Fruit fly (Drosophila melanogaster): Measurements from ENCODE around the gene CG33170.

The CG33170 gene

DNA sequence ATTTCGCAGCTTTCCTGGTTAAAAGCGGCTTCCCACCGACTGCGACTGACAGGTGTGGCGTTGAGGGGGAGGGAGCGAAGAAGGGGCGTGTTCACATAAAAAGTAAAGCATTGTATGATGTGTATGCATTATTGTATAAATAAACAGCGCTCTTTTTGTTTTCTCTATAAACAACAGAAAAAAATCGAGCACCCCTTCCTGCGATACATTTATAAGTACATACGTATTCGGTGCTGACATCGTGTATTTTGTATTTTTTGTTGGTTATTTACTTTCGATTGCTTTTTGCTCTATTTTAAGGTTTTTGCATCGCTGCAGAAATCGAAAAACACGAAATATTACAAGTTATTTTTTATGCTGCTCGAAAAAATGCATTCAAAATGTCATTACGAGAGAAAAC lies 38.2 kb upstream of the CG33170 start:
- TF ChIP-seq Hr83 (GFP tag; optimal IDR thresholded peaks at IDR 0.05; ENCODE audit: poor library complexity, severe bottlenecking), result peak; percentile 67
- peak; percentile 49 for TF ChIP-seq rgr (GFP tag; optimal IDR thresholded peaks at IDR 0.05)
- TF ChIP-seq CG32264 (GFP tag; optimal IDR thresholded peaks at IDR 0.05), result no peak
- no peak for TF ChIP-seq ey (GFP tag; optimal IDR thresholded peaks at IDR 0.05)
- no peak for TF ChIP-seq N (GFP tag; optimal IDR thresholded peaks at IDR 0.05)
- no peak for TF ChIP-seq Jra (GFP tag; optimal IDR thresholded peaks at IDR 0.05)
- TF ChIP-seq psq (GFP tag; optimal IDR thresholded peaks at IDR 0.05), result no peak
- TF ChIP-seq CG9705 (GFP tag; optimal IDR thresholded peaks at IDR 0.05), result no peak
- TF ChIP-seq fru (GFP tag; optimal IDR thresholded peaks at IDR 0.05), result peak; percentile 15
- no peak for TF ChIP-seq woc (GFP tag; optimal IDR thresholded peaks at IDR 0.05)
- TF ChIP-seq Hnf4 (GFP tag; optimal IDR thresholded peaks at IDR 0.05), result peak; percentile 8
- peak; percentile 76 for TF ChIP-seq jim (GFP tag; optimal IDR thresholded peaks at IDR 0.05)
- peak; percentile 27 for TF ChIP-seq h (GFP tag; optimal IDR thresholded peaks at IDR 0.05)

DNA sequence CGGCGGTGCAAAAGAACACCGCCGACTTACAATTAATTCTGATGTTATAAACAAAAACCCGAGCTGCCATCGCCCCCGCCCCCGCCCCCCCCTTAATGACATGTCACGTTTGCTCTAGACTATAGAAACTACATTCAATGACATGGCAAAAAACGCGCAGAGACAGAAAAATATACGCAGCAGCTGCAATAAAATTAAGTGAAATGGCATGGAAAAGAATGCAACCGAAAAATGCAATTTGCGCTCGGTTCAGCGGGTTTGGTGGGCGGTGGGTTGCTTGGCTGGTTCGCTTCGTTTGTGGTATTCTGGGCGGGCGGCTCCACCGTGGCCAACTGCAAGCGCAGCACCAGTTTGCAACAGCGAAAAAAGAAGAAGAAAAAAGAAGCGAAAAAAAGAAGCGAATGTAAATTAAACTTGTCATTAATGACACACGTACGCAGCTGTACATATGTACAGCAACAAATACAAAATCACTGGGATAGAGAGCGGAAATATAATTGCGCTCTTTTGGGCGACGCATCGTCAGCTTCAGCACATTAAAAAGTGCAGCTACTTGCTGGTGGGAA lies 34.2 kb upstream of the CG33170 start:
- TF ChIP-seq sage (GFP tag; optimal IDR thresholded peaks at IDR 0.05) (no peak), Dfd (GFP tag; optimal IDR thresholded peaks at IDR 0.05) (peak; percentile 84)

DNA sequence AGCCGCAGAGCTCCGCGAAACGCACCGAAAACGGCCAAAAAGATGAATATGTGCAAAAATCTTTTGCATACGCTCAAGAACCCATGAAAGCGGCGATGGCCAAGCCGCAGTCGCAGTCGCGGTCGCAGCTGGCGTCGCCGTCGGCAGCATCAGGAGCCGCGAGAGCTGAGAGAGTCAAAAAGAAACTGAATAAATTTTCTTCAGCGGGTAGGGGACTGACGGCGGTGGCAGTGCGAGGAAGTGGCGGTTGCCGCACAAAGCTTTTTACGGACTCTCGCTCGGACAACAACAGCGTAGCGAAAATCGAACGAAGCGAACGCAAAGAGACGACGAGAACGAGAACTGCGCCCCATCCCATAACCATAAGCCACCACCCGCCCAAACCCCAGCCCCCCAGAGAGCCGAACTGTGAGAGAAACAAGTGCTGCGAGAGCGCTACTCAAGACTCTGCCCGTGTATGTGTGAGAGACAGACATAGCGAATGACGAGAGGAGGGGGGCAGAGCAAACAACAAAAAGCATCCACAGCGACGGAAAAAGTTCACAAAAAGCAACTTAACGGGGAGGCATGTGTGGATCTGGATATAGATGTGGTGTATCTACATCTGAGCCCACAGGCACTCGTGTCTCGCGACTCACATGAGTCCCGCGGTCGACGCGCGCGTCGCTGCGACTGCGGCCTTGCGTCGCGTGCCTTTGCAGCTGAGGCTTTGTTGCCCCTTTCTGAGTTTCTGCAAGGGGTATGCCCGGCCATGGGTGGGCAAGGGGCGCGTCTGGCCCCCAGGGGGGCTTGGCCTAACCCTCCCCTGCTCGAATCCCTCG lies 29.0 kb upstream of the CG33170 start, which contains the start of gene jim:
TSS of gene jim (minus strand) at position 51 of the 821 bp plus-strand sequence.
- TF ChIP-seq Rel (GFP tag; optimal IDR thresholded peaks at IDR 0.05) (peak; percentile 68), Rel (tag; optimal IDR thresholded peaks at IDR 0.05) (peak; percentile 56), h (GFP tag; optimal IDR thresholded peaks at IDR 0.05) (peak; percentile 87), Sp1 (GFP tag; optimal IDR thresholded peaks at IDR 0.05) (peak; percentile 68), dl (GFP tag; optimal IDR thresholded peaks at IDR 0.05; ENCODE audit: insufficient read depth in 1 of 2, partially characterized antibody in 2 of 2) (peak; percentile 63 to 97), Dif (GFP tag; optimal IDR thresholded peaks at IDR 0.05; ENCODE audit: partially characterized antibody) (peak; percentile 95), fru (GFP tag; optimal IDR thresholded peaks at IDR 0.05) (peak; percentile 15), GATAd (GFP tag; optimal IDR thresholded peaks at IDR 0.05) (no peak), CG9705 (GFP tag; optimal IDR thresholded peaks at IDR 0.05) (no peak), dmrt93B (GFP tag; optimal IDR thresholded peaks at IDR 0.05) (no peak), foxo (GFP tag; optimal IDR thresholded peaks at IDR 0.05) (peak in 1 of 2 experiments; percentile 59), pan (optimal IDR thresholded peaks at IDR 0.05) (no peak), psq (GFP tag; optimal IDR thresholded peaks at IDR 0.05) (peak; percentile 95), ey (GFP tag; optimal IDR thresholded peaks at IDR 0.05) (peak; percentile 4), CG32264 (GFP tag; optimal IDR thresholded peaks at IDR 0.05) (no peak), dsf (GFP tag; optimal IDR thresholded peaks at IDR 0.05; ENCODE audit: borderline replicate concordance) (no peak), Hr78 (GFP tag; optimal IDR thresholded peaks at IDR 0.05) (no peak), sage (GFP tag; optimal IDR thresholded peaks at IDR 0.05) (peak; percentile 40), HLH106 (tag; optimal IDR thresholded peaks at IDR 0.05) (peak; percentile 34), CrebA (GFP tag; optimal IDR thresholded peaks at IDR 0.05; ENCODE audit: borderline replicate concordance) (peak; percentile 71), jim (GFP tag; optimal IDR thresholded peaks at IDR 0.05) (peak; percentile 97), rgr (GFP tag; optimal IDR thresholded peaks at IDR 0.05) (peak; percentile 63), Dfd (GFP tag; optimal IDR thresholded peaks at IDR 0.05) (peak; percentile 98), brk (GFP tag; optimal IDR thresholded peaks at IDR 0.05) (peak; percentile 10), Mio (GFP tag; optimal IDR thresholded peaks at IDR 0.05) (no peak), Hnf4 (GFP tag; optimal IDR thresholded peaks at IDR 0.05) (peak; percentile 57), Myc (optimal IDR thresholded peaks at IDR 0.05) (no peak), OdsH (GFP tag; optimal IDR thresholded peaks at IDR 0.05) (peak; percentile 58), Hr83 (GFP tag; optimal IDR thresholded peaks at IDR 0.05; ENCODE audit: poor library complexity, severe bottlenecking) (peak; percentile 93), Abd-B (GFP tag; optimal IDR thresholded peaks at IDR 0.05) (no peak), lola (GFP tag; optimal IDR thresholded peaks at IDR 0.05) (no peak), Jra (GFP tag; optimal IDR thresholded peaks at IDR 0.05) (peak; percentile 62), Vsx2 (GFP tag; optimal IDR thresholded peaks at IDR 0.05; ENCODE audit: partially characterized antibody) (peak; percentile 71), woc (GFP tag; optimal IDR thresholded peaks at IDR 0.05) (peak; percentile 5), sv (GFP tag; optimal IDR thresholded peaks at IDR 0.05) (no peak), N (GFP tag; optimal IDR thresholded peaks at IDR 0.05) (peak; percentile 52), br (GFP tag; optimal IDR thresholded peaks at IDR 0.05) (peak; percentile 48), tai (GFP tag; optimal IDR thresholded peaks at IDR 0.05) (no peak)

All from whole organism, wandering third instar larva.